Fruit fly (Drosophila melanogaster): ENCODE data around the gene CecC.

DNA sequence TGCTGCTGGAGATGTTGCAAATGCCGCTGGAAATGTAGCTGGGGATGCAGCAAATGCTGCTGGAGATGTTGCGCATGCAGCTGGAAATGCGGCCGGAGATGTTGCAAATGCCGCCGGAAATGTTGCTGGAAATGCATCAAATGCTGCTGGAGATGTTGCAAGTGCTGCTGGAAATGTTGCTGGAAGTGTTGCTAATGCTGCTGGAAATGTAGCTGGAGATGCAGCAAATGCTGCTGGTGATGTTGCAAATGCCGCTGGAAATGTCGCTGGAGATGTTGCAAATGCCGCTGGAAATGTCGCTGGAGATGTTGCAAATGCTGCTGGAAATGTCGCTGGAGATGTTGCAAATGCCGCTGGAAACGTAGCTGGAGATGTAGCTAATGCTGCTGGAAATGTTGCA is 36.0 kb downstream of the CecC start:
- no peak for TF ChIP-seq achi (GFP tag; optimal IDR thresholded peaks at IDR 0.05)
- no peak for TF ChIP-seq Lpt (GFP tag; optimal IDR thresholded peaks at IDR 0.05)
- no peak for TF ChIP-seq CG10631 (GFP tag; optimal IDR thresholded peaks at IDR 0.05)
- TF ChIP-seq Gug (GFP tag; IDR thresholded peaks at IDR 0.05), result no peak
- no peak for TF ChIP-seq Smox (GFP tag; optimal IDR thresholded peaks at IDR 0.05)
- TF ChIP-seq Sox102F (GFP tag; optimal IDR thresholded peaks at IDR 0.05), result no peak
- no peak for TF ChIP-seq Blimp-1 (GFP tag; optimal IDR thresholded peaks at IDR 0.05)
- no peak for TF ChIP-seq CG10669 (GFP tag; optimal IDR thresholded peaks at IDR 0.05)
- no peak for TF ChIP-seq eg (GFP tag; IDR thresholded peaks at IDR 0.05)
- TF ChIP-seq CG32006 (GFP tag; optimal IDR thresholded peaks at IDR 0.05), result no peak
- no peak for TF ChIP-seq CG16779 (tag; optimal IDR thresholded peaks at IDR 0.05)
- no peak for TF ChIP-seq CG11902 (GFP tag; optimal IDR thresholded peaks at IDR 0.05)

Data from whole organism, prepupa.